Fruit fly (Drosophila melanogaster): Measurements from ENCODE around the gene CG18094.

The CG18094 gene

dm6 chr2L:19518636-19519086, 28.6 kb downstream of the CG18094 start, which contains the start of gene CG10132 (continued):
- TF ChIP-seq CG5245 (GFP tag; optimal IDR thresholded peaks at IDR 0.05): no peak
- 0 out of 2 replicates have a peak, but pooled peaks have one; percentile 14 for TF ChIP-seq Drgx (GFP tag; IDR thresholded peaks at IDR 0.05)
- peak; percentile 29 for TF ChIP-seq Dp (GFP tag; optimal IDR thresholded peaks at IDR 0.05)
- peak; percentile 42; the same call in 1 of the 3 replicates for TF ChIP-seq CG34422 (GFP tag; IDR thresholded peaks at IDR 0.05)
- TF ChIP-seq YL-1 (GFP tag; optimal IDR thresholded peaks at IDR 0.05): peak; percentile 13
- TF ChIP-seq CG10543 (GFP tag; optimal IDR thresholded peaks at IDR 0.05): peak; percentile 5
- 0 out of 3 replicates have a peak, but pooled peaks have one; percentile 58 for TF ChIP-seq CG14860 (GFP tag; IDR thresholded peaks at IDR 0.05; ENCODE audit: partially characterized antibody)
- TF ChIP-seq MESR4 (GFP tag; optimal IDR thresholded peaks at IDR 0.05): no peak
- no peak for TF ChIP-seq CG15696 (tag; optimal IDR thresholded peaks at IDR 0.05)
- peak; percentile 32 for TF ChIP-seq ewg (GFP tag; optimal IDR thresholded peaks at IDR 0.05)
- no peak for TF ChIP-seq exex (tag; optimal IDR thresholded peaks at IDR 0.05)
- no peak for TF ChIP-seq CG7745 (tag; optimal IDR thresholded peaks at IDR 0.05)
- TF ChIP-seq hbn (GFP tag; IDR thresholded peaks at IDR 0.05; ENCODE audit: partially characterized antibody): 0 out of 2 replicates have a peak, but pooled peaks have one; percentile 29
- TF ChIP-seq E2f2 (GFP tag; IDR thresholded peaks at IDR 0.05): peak; percentile 47
- peak; percentile 56; the same call in 1 of the 3 replicates for TF ChIP-seq CG6791 (GFP tag; IDR thresholded peaks at IDR 0.05; ENCODE audit: partially characterized antibody)
- TF ChIP-seq ato (GFP tag; IDR thresholded peaks at IDR 0.05; ENCODE audit: partially characterized antibody): peak; percentile 53
- TF ChIP-seq amos (GFP tag; IDR thresholded peaks at IDR 0.05; ENCODE audit: partially characterized antibody): peak; percentile 30; the same call in 1 of the 2 replicates
- no peak for TF ChIP-seq salm (tag; optimal IDR thresholded peaks at IDR 0.05)
- peak; percentile 16; the same call in 1 of the 2 replicates for TF ChIP-seq sna (GFP tag; IDR thresholded peaks at IDR 0.05; ENCODE audit: partially characterized antibody)
- TF ChIP-seq CG11695 (GFP tag; IDR thresholded peaks at IDR 0.05): no peak
- TF ChIP-seq Dll (GFP tag; IDR thresholded peaks at IDR 0.05; ENCODE audit: partially characterized antibody): peak; percentile 53; the same call in 1 of the 4 replicates
- TF ChIP-seq CG3281 (GFP tag; optimal IDR thresholded peaks at IDR 0.05): no peak
- TF ChIP-seq lov (optimal IDR thresholded peaks at IDR 0.05): no peak
- TF ChIP-seq lov (GFP tag; IDR thresholded peaks at IDR 0.05): no peak
- no peak for TF ChIP-seq Jarid2 (GFP tag; optimal IDR thresholded peaks at IDR 0.05)
- TF ChIP-seq CG2678 (tag; optimal IDR thresholded peaks at IDR 0.05): no peak
- TF ChIP-seq Opbp (GFP tag; IDR thresholded peaks at IDR 0.05; ENCODE audit: partially characterized antibody): 0 out of 3 replicates have a peak, but pooled peaks have one; percentile 13
- no peak for TF ChIP-seq ken (GFP tag; IDR thresholded peaks at IDR 0.05)
- peak; percentile 0 for TF ChIP-seq CG18599 (GFP tag; optimal IDR thresholded peaks at IDR 0.05)
- no peak for TF ChIP-seq B-H1 (GFP tag; IDR thresholded peaks at IDR 0.05)

dm6 chr2L:19519611-19520010, 29.5 kb downstream of the CG18094 start:
- no peak for TF ChIP-seq MTF-1 (GFP tag; optimal IDR thresholded peaks at IDR 0.05; ENCODE audit: borderline replicate concordance)
- TF ChIP-seq Atf3 (GFP tag; optimal IDR thresholded peaks at IDR 0.05): no peak
- TF ChIP-seq CG1024 (GFP tag; IDR thresholded peaks at IDR 0.05): no peak
- no peak for TF ChIP-seq CG6654 (GFP tag; optimal IDR thresholded peaks at IDR 0.05)
- no peak for TF ChIP-seq chif (GFP tag; optimal IDR thresholded peaks at IDR 0.05)
- TF ChIP-seq PHDP (tag; optimal IDR thresholded peaks at IDR 0.05): no peak
- peak; percentile 18; the same call in 1 of the 2 replicates for TF ChIP-seq Bgb (GFP tag; IDR thresholded peaks at IDR 0.05; ENCODE audit: partially characterized antibody)
- TF ChIP-seq CG43689 (GFP tag; IDR thresholded peaks at IDR 0.05): no peak
- no peak for TF ChIP-seq CG9876 (GFP tag; optimal IDR thresholded peaks at IDR 0.05)
- no peak for TF ChIP-seq Stat92E (GFP tag; optimal IDR thresholded peaks at IDR 0.05)
- 0 out of 2 replicates have a peak, but pooled peaks have one; percentile 22 for TF ChIP-seq Dref (GFP tag; IDR thresholded peaks at IDR 0.05)
- peak; percentile 80 for TF ChIP-seq scrt (GFP tag; optimal IDR thresholded peaks at IDR 0.05)
- no peak for TF ChIP-seq psq (GFP tag; optimal IDR thresholded peaks at IDR 0.05)
- peak; percentile 46 for TF ChIP-seq abd-A (tag; optimal IDR thresholded peaks at IDR 0.05)
- TF ChIP-seq CG34224 (GFP tag; IDR thresholded peaks at IDR 0.05; ENCODE audit: partially characterized antibody): no peak
- no peak for TF ChIP-seq mld (GFP tag; IDR thresholded peaks at IDR 0.05; ENCODE audit: partially characterized antibody)
- peak; percentile 12 for TF ChIP-seq pzg (GFP tag; optimal IDR thresholded peaks at IDR 0.05)
- TF ChIP-seq tna (GFP tag; IDR thresholded peaks at IDR 0.05; ENCODE audit: partially characterized antibody): no peak
- TF ChIP-seq unpg (GFP tag; optimal IDR thresholded peaks at IDR 0.05): no peak
